Comparison of ENCODE assay signal across 1 fruit fly cellular context in the genomic region with DNA sequence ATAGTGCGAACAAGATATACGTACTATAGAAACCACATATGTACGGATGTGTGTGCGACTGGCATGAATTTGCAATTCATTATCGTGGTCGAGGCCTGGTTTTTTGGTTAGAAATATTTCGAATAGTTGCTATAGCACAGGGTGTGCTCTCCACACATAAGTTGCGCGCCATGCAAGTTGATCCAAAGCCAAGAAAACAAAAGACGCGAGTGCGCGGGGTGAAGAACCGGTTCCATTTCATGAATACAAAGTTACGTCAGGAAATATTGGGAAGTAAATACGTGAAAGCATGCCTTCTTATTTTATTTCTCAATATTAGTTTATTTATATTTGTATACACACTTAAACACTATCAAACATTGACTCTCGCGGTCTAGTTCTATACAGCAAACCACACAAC.
TF ChIP-seq lines count a peak whose summit lies in the region.

No protein-coding gene starts in this region.

TF ChIP-seq in whole organism, embryonic, 481 proteins besides CTCF, POLR2A, EP300 and RAD21 (continued from another document):
- TF ChIP-seq bsh (GFP tag; optimal IDR thresholded peaks at IDR 0.05; lab: Kevin White, UChicago) (peak in 1 of 2 experiments; percentile 64), Xrp1 (GFP tag; IDR thresholded peaks at IDR 0.05; lab: Robert Waterston, UW) (peak; percentile 47), CG2889 (GFP tag; IDR thresholded peaks at IDR 0.05; lab: Robert Waterston, UW) (no peak), dysf (GFP tag; IDR thresholded peaks at IDR 0.05; lab: Robert Waterston, UW) (peak; percentile 38; the same call in 1 of the 3 replicates), ci (GFP tag; IDR thresholded peaks at IDR 0.05; lab: Robert Waterston, UW) (peak; percentile 34; the same call in 1 of the 3 replicates), CG31441 (GFP tag; IDR thresholded peaks at IDR 0.05; lab: Robert Waterston, UW) (no peak; the same call in 1 of the 2 replicates), nau (GFP tag; optimal IDR thresholded peaks at IDR 0.05; lab: Kevin White, UChicago) (no peak), btn (GFP tag; optimal IDR thresholded peaks at IDR 0.05; lab: Kevin White, UChicago) (no peak), CG17328 (GFP tag; IDR thresholded peaks at IDR 0.05; lab: Robert Waterston, UW) (0 out of 2 replicates have a peak, but pooled peaks have one; percentile 39), CG6813 (GFP tag; optimal IDR thresholded peaks at IDR 0.05; lab: Kevin White, UChicago) (peak; percentile 55), en (GFP tag; optimal IDR thresholded peaks at IDR 0.05; lab: Kevin White, UChicago) (no peak), bab2 (GFP tag; optimal IDR thresholded peaks at IDR 0.05; lab: Kevin White, UChicago) (peak; percentile 18), CG12155 (GFP tag; optimal IDR thresholded peaks at IDR 0.05; lab: Kevin White, UChicago) (no peak), CG14710 (tag; optimal IDR thresholded peaks at IDR 0.05; lab: Kevin White, UChicago) (peak; percentile 25), Meics (GFP tag; optimal IDR thresholded peaks at IDR 0.05; lab: Kevin White, UChicago) (peak; percentile 8), Ssrp (tag; optimal IDR thresholded peaks at IDR 0.05; lab: Kevin White, UChicago) (peak; percentile 41), sens (GFP tag; lab: Kevin White, UChicago) (peak; percentile 88), CG11695 (GFP tag; IDR thresholded peaks at IDR 0.05; lab: Robert Waterston, UW) (peak; percentile 98), CG33213 (GFP tag; optimal IDR thresholded peaks at IDR 0.05; lab: Kevin White, UChicago) (no peak), abd-A (tag; optimal IDR thresholded peaks at IDR 0.05; lab: Kevin White, UChicago) (no peak), Awh (GFP tag; IDR thresholded peaks at IDR 0.05; lab: Robert Waterston, UW) (no peak), crol (GFP tag; IDR thresholded peaks at IDR 0.05; lab: Robert Waterston, UW) (peak; percentile 44), ara (GFP tag; IDR thresholded peaks at IDR 0.05; lab: Robert Waterston, UW) (peak; percentile 35; the same call in 1 of the 2 replicates), CG2116 (GFP tag; optimal IDR thresholded peaks at IDR 0.05; lab: Kevin White, UChicago) (no peak), CG4617 (GFP tag; optimal IDR thresholded peaks at IDR 0.05; lab: Kevin White, UChicago; ENCODE audit: borderline replicate concordance) (no peak), grau (tag; optimal IDR thresholded peaks at IDR 0.05; lab: Kevin White, UChicago) (peak; percentile 24), CG12942 (GFP tag; optimal IDR thresholded peaks at IDR 0.05; lab: Kevin White, UChicago) (no peak), CG2199 (GFP tag; IDR thresholded peaks at IDR 0.05; lab: Robert Waterston, UW) (peak; percentile 75; the same call in 1 of the 3 replicates), Ravus (GFP tag; IDR thresholded peaks at IDR 0.05; lab: Robert Waterston, UW) (no peak), onecut (GFP tag; IDR thresholded peaks at IDR 0.05; lab: Robert Waterston, UW) (0 out of 2 replicates have a peak, but pooled peaks have one; percentile 8), CG11504 (tag; optimal IDR thresholded peaks at IDR 0.05; lab: Kevin White, UChicago) (peak; percentile 38), NFAT (GFP tag; IDR thresholded peaks at IDR 0.05; lab: Robert Waterston, UW) (peak; percentile 38; the same call in 1 of the 2 replicates), CG11696 (GFP tag; IDR thresholded peaks at IDR 0.05; lab: Robert Waterston, UW) (peak; percentile 7; the same call in 1 of the 2 replicates), pan (optimal IDR thresholded peaks at IDR 0.05; lab: Kevin White, UChicago) (no peak), pan (GFP tag; optimal IDR thresholded peaks at IDR 0.05 in 1 of 2, IDR thresholded peaks at IDR 0.05 in 1 of 2) (no peak), CG3838 (GFP tag; optimal IDR thresholded peaks at IDR 0.05; lab: Kevin White, UChicago) (no peak), BtbVII (GFP tag; optimal IDR thresholded peaks at IDR 0.05; lab: Kevin White, UChicago) (no peak), dan (GFP tag; IDR thresholded peaks at IDR 0.05; lab: Robert Waterston, UW) (no peak), stc (GFP tag; IDR thresholded peaks at IDR 0.05; lab: Robert Waterston, UW) (peak; percentile 43; the same call in 1 of the 2 replicates), fd64A (GFP tag; optimal IDR thresholded peaks at IDR 0.05; lab: Kevin White, UChicago) (peak; percentile 9), fd102C (GFP tag; optimal IDR thresholded peaks at IDR 0.05; lab: Kevin White, UChicago) (no peak), shn (GFP tag; optimal IDR thresholded peaks at IDR 0.05; lab: Kevin White, UChicago) (no peak), Asciz (GFP tag; optimal IDR thresholded peaks at IDR 0.05; lab: Kevin White, UChicago) (peak; percentile 62), CoRest (tag; optimal IDR thresholded peaks at IDR 0.05; lab: Kevin White, UChicago) (peak; percentile 30), CG14050 (GFP tag; IDR thresholded peaks at IDR 0.05; lab: Robert Waterston, UW) (no peak), CG10267 (tag; optimal IDR thresholded peaks at IDR 0.05; lab: Kevin White, UChicago) (no peak), CG11398 (GFP tag; optimal IDR thresholded peaks at IDR 0.05; lab: Kevin White, UChicago) (no peak), CG10274 (GFP tag; optimal IDR thresholded peaks at IDR 0.05; lab: Kevin White, UChicago) (no peak), CG8388 (GFP tag; optimal IDR thresholded peaks at IDR 0.05; lab: Kevin White, UChicago) (peak; percentile 12), Bteb2 (GFP tag; optimal IDR thresholded peaks at IDR 0.05; lab: Kevin White, UChicago) (peak; percentile 20), CG7556 (GFP tag; optimal IDR thresholded peaks at IDR 0.05; lab: Kevin White, UChicago) (peak; percentile 12), CG9215 (GFP tag; IDR thresholded peaks at IDR 0.05; lab: Robert Waterston, UW) (no peak), Hmr (GFP tag; optimal IDR thresholded peaks at IDR 0.05; lab: Kevin White, UChicago) (peak; percentile 20), tgo (GFP tag; IDR thresholded peaks at IDR 0.05; lab: Robert Waterston, UW) (no peak), prd (optimal IDR thresholded peaks at IDR 0.05; lab: Kevin White, UChicago) (no peak), prd (GFP tag; IDR thresholded peaks at IDR 0.05; lab: Robert Waterston, UW) (no peak), CG9932 (GFP tag; IDR thresholded peaks at IDR 0.05; lab: Robert Waterston, UW) (peak; percentile 43; the same call in 1 of the 2 replicates), CG17361 (GFP tag; IDR thresholded peaks at IDR 0.05; lab: Robert Waterston, UW) (0 out of 3 replicates have a peak, but pooled peaks have one; percentile 11), CG9727 (GFP tag; optimal IDR thresholded peaks at IDR 0.05; lab: Kevin White, UChicago) (peak; percentile 15), CG11723 (GFP tag; optimal IDR thresholded peaks at IDR 0.05; lab: Kevin White, UChicago) (no peak), Oli (tag; optimal IDR thresholded peaks at IDR 0.05; lab: Kevin White, UChicago) (no peak), Camta (GFP tag; optimal IDR thresholded peaks at IDR 0.05; lab: Kevin White, UChicago) (no peak), Aef1 (GFP tag; IDR thresholded peaks at IDR 0.05; lab: Robert Waterston, UW) (no peak; the same call in 2 of the 3 replicates), HmgZ (tag; optimal IDR thresholded peaks at IDR 0.05; lab: Kevin White, UChicago) (peak; percentile 29), Mrtf (GFP tag; IDR thresholded peaks at IDR 0.05; lab: Robert Waterston, UW) (no peak), Six4 (GFP tag; optimal IDR thresholded peaks at IDR 0.05; lab: Kevin White, UChicago) (peak; percentile 9), CG10959 (GFP tag; IDR thresholded peaks at IDR 0.05; lab: Robert Waterston, UW) (no peak), CG11093 (GFP tag; IDR thresholded peaks at IDR 0.05; lab: Robert Waterston, UW) (no peak), cad (GFP tag; optimal IDR thresholded peaks at IDR 0.05; lab: Kevin White, UChicago) (no peak), CG1233 (GFP tag; optimal IDR thresholded peaks at IDR 0.05; lab: Kevin White, UChicago) (peak; percentile 41), CG1832 (GFP tag; optimal IDR thresholded peaks at IDR 0.05; lab: Kevin White, UChicago) (no peak), Trl (optimal IDR thresholded peaks at IDR 0.05; lab: Kevin White, UChicago) (no peak), Trl (GFP tag; optimal IDR thresholded peaks at IDR 0.05; lab: Kevin White, UChicago) (no peak), trem (tag; optimal IDR thresholded peaks at IDR 0.05; lab: Kevin White, UChicago) (peak; percentile 41), Xbp1 (GFP tag; optimal IDR thresholded peaks at IDR 0.05; lab: Kevin White, UChicago) (no peak), CG2678 (tag; optimal IDR thresholded peaks at IDR 0.05; lab: Kevin White, UChicago) (peak; percentile 47), az2 (GFP tag; optimal IDR thresholded peaks at IDR 0.05; lab: Kevin White, UChicago) (peak; percentile 23), CG15696 (tag; optimal IDR thresholded peaks at IDR 0.05; lab: Kevin White, UChicago) (peak; percentile 3), sug (tag; optimal IDR thresholded peaks at IDR 0.05; lab: Kevin White, UChicago) (peak; percentile 14), Gug (GFP tag; IDR thresholded peaks at IDR 0.05; lab: Robert Waterston, UW) (peak; percentile 18; the same call in 1 of the 4 replicates), CG14014 (GFP tag; IDR thresholded peaks at IDR 0.05; lab: Robert Waterston, UW) (no peak), chif (GFP tag; optimal IDR thresholded peaks at IDR 0.05; lab: Kevin White, UChicago) (no peak), CG6791 (GFP tag; IDR thresholded peaks at IDR 0.05; lab: Robert Waterston, UW; ENCODE audit: partially characterized antibody) (no peak), CG15269 (tag; optimal IDR thresholded peaks at IDR 0.05; lab: Kevin White, UChicago) (peak; percentile 30), CG17359 (tag; optimal IDR thresholded peaks at IDR 0.05; lab: Kevin White, UChicago) (peak; percentile 40), CG18262 (tag; optimal IDR thresholded peaks at IDR 0.05; lab: Kevin White, UChicago) (peak; percentile 27), CG9876 (GFP tag; optimal IDR thresholded peaks at IDR 0.05; lab: Kevin White, UChicago) (no peak), Atf6 (GFP tag; IDR thresholded peaks at IDR 0.05; lab: Robert Waterston, UW) (0 out of 2 replicates have a peak, but pooled peaks have one; percentile 22), amos (GFP tag; IDR thresholded peaks at IDR 0.05; lab: Robert Waterston, UW; ENCODE audit: partially characterized antibody) (no peak), bigmax (GFP tag; optimal IDR thresholded peaks at IDR 0.05; lab: Kevin White, UChicago) (peak; percentile 83), CG1647 (GFP tag; optimal IDR thresholded peaks at IDR 0.05; lab: Kevin White, UChicago) (no peak)
